Worm (Caenorhabditis elegans): Measurements from ENCODE around the gene R02F11.1.

Gene R02F11.1

ce11 chrV:4783313-4783712 lies 17.6 kb upstream of the R02F11.1 start, which contains the start of gene Y60C6A.1:
Gene Y60C6A.1 (plus strand): TSS chrV:4783613.
- TF ChIP-seq ceh-82 (tag; optimal IDR thresholded peaks at IDR 0.05) = no peak
- TF ChIP-seq sma-9 (GFP tag; optimal IDR thresholded peaks at IDR 0.05) = no peak
- TF ChIP-seq sma-9 (tag; optimal IDR thresholded peaks at IDR 0.05) = no peak
- no peak for TF ChIP-seq zag-1 (tag; optimal IDR thresholded peaks at IDR 0.05)
- no peak for TF ChIP-seq nhr-129 (tag; optimal IDR thresholded peaks at IDR 0.05)
- TF ChIP-seq ztf-1 (GFP tag; conservative IDR thresholded peaks at IDR 0.05) = no peak
- TF ChIP-seq mab-5 (tag; optimal IDR thresholded peaks at IDR 0.05) = no peak
- TF ChIP-seq sem-4 (tag; optimal IDR thresholded peaks at IDR 0.05) = no peak
- no peak for TF ChIP-seq blmp-1 (tag; optimal IDR thresholded peaks at IDR 0.05; ENCODE audit: insufficient read depth)
- TF ChIP-seq elt-3 (tag; optimal IDR thresholded peaks at IDR 0.05) = no peak
- TF ChIP-seq nhr-77 (tag; optimal IDR thresholded peaks at IDR 0.05) = no peak
- no peak for TF ChIP-seq lin-11 (tag; optimal IDR thresholded peaks at IDR 0.05)
- no peak for TF ChIP-seq mdl-1 (tag; optimal IDR thresholded peaks at IDR 0.05)

- no peak for TF ChIP-seq elt-3 (tag; optimal IDR thresholded peaks at IDR 0.05)
These were observed 15.5 kb upstream of the R02F11.1 start, which contains the start of the genes Y60C6A.2 and Y60C6A.3 for ce11 chrV:4785333-4785852. Gene Y60C6A.2 (minus strand): TSS chrV:4785433. Gene Y60C6A.3 (plus strand): TSS chrV:4785802.

- TF ChIP-seq R02D3.7 (tag; optimal IDR thresholded peaks at IDR 0.05) (no peak), sem-4 (tag; optimal IDR thresholded peaks at IDR 0.05) (no peak), lin-13 (GFP tag; optimal IDR thresholded peaks at IDR 0.05) (no peak), nhr-12 (tag; optimal IDR thresholded peaks at IDR 0.05) (no peak), nhr-237 (tag; optimal IDR thresholded peaks at IDR 0.05) (no peak), ama-1 (optimal IDR thresholded peaks at IDR 0.05) (no peak), peb-1 (tag; optimal IDR thresholded peaks at IDR 0.05) (no peak), dmd-4 (tag; optimal IDR thresholded peaks at IDR 0.05) (no peak), crh-2 (tag; optimal IDR thresholded peaks at IDR 0.05) (no peak), snpc-4 (tag; optimal IDR thresholded peaks at IDR 0.05) (no peak), lin-39 (tag; optimal IDR thresholded peaks at IDR 0.05) (no peak), gmeb-1 (tag; optimal IDR thresholded peaks at IDR 0.05) (no peak)
These were observed 13.7 kb upstream of the R02F11.1 start, which contains the start of gene R02F11.9 for ce11 chrV:4787166-4787565. Gene R02F11.9 (plus strand): TSS chrV:4787466.

- TF ChIP-seq F13H6.1 (tag; optimal IDR thresholded peaks at IDR 0.05) = no peak
- no peak for TF ChIP-seq ZK546.5 (tag; optimal IDR thresholded peaks at IDR 0.05)
- no peak for TF ChIP-seq lin-39 (tag; optimal IDR thresholded peaks at IDR 0.05)
These were observed 13.1 kb upstream of the R02F11.1 start for ce11 chrV:4787836-4788235.

ce11 chrV:4788823-4789222 lies 12.1 kb upstream of the R02F11.1 start, which contains the start of gene R02F11.10:
Gene R02F11.10 (plus strand): TSS chrV:4789123.
- TF ChIP-seq nhr-23 (tag; optimal IDR thresholded peaks at IDR 0.05) = no peak
- TF ChIP-seq unc-62 (GFP tag; optimal IDR thresholded peaks at IDR 0.05) = no peak
- no peak for TF ChIP-seq elt-1 (tag; optimal IDR thresholded peaks at IDR 0.05)
- no peak for TF ChIP-seq nhr-10 (tag; optimal IDR thresholded peaks at IDR 0.05)
- no peak for TF ChIP-seq zag-1 (tag; optimal IDR thresholded peaks at IDR 0.05)
- TF ChIP-seq nhr-12 (tag; optimal IDR thresholded peaks at IDR 0.05) = no peak
- TF ChIP-seq sma-9 (GFP tag; optimal IDR thresholded peaks at IDR 0.05) = no peak
- no peak for TF ChIP-seq sma-9 (tag; optimal IDR thresholded peaks at IDR 0.05)
- TF ChIP-seq nhr-21 (tag; optimal IDR thresholded peaks at IDR 0.05) = no peak
- TF ChIP-seq R02D3.7 (tag; optimal IDR thresholded peaks at IDR 0.05) = no peak
- no peak for TF ChIP-seq egl-27 (tag; optimal IDR thresholded peaks at IDR 0.05)
- no peak for TF ChIP-seq ceh-82 (tag; optimal IDR thresholded peaks at IDR 0.05)
- no peak for TF ChIP-seq elt-3 (tag; optimal IDR thresholded peaks at IDR 0.05)
- TF ChIP-seq nhr-237 (tag; optimal IDR thresholded peaks at IDR 0.05) = no peak
- TF ChIP-seq nhr-11 (tag; optimal IDR thresholded peaks at IDR 0.05) = no peak
- no peak for TF ChIP-seq lsy-2 (tag; optimal IDR thresholded peaks at IDR 0.05)
- no peak for TF ChIP-seq mdl-1 (tag; optimal IDR thresholded peaks at IDR 0.05)
- no peak for TF ChIP-seq ztf-11 (tag; optimal IDR thresholded peaks at IDR 0.05)
- no peak for TF ChIP-seq lin-39 (tag; optimal IDR thresholded peaks at IDR 0.05)

Measured in whole organism, L2 larva.